Fruit fly (Drosophila melanogaster) whole organism, larva: ENCODE measurements around the gene Best2.

Experiments used
- noc ChIP-seq: fragments of 200-800 bp; sonication (Bioruptor generic); optimal IDR thresholded peaks from 3 replicates; lab custom pipeline; 2019; ENCODE audit warnings: missing biosample characterization, mild to moderate bottlenecking, missing genetic modification characterization, moderate library complexity

Gene Best2

DNA sequence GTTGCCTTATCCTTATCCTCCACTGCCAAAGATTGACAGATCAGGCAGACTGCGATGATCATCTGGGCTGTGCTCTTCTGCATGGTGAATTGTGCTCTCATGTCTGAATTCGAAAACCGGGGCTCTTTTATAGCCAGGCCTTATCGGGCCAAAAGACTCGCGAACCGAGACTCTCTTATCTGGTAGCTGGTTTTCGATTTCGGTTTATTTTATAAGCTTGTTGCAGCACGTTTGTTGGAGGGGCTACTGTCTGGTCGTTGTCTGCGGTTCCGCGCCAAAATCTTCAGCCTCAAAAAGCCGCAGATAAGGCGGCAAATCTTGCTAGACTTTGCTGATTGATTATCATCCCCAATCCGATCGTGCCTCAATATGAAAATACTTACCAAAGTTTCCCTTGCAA lies 2.2 kb upstream of the Best2 start, which contains the start of gene CG10163:
TSS of gene CG10163 (minus strand) at position 101 of the 400 bp plus-strand sequence.
- no peak for TF ChIP-seq noc (tag; lab: Kevin White, UChicago)

DNA sequence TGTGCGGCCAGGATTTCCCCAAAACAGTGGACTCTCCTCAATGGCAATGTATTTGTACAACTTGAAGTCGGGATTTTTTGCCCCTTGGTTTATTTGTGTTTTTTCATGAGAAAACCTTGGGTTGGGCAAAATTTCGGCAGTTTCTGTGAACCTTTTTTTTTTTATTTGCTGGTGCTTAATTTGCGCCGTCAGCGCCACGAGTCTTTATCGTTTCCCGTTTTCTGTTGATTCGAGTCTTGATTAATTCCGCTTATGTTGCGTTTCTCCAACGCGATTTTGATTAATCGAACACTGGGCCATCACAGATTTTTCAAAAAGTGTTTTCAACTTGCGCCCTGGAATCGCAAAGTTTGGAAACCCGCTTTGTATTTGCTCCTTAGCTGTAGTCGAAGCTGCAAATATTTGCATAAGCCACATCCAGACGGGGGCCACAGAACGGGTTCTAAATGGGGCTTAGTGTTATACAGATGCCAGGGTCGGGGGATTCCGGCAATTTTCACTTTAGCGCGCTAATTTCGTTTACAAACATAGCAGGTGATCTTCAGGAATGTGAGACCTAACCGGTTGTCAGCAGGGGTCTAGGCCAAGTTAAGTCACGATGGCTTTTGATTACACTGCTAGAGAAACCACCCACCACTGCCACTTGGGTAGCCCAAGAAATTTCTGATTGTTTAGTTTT lies 1.9 kb downstream of the Best2 start:
- TF ChIP-seq noc (tag; lab: Kevin White, UChicago), result no peak

DNA sequence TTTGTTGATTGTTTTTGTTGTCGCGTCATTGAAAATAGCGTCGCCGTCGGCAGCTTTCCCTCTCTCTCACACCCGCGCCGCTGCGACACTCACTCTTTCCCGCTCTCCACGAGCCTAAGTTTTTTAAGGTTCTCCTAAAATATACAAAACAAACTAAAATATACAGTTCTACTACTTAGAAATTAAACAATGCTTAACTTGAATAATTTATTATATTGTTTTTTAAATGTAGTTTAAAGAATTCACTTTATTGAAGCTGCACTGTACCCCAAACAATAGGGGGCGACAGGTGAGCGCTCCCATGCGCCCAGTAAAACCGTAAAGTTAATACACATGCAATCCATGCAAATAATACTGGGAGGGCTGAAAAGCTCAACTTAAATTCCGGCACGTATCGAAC lies 2.7 kb downstream of the Best2 start:
- TF ChIP-seq noc (tag; lab: Kevin White, UChicago), result no peak

DNA sequence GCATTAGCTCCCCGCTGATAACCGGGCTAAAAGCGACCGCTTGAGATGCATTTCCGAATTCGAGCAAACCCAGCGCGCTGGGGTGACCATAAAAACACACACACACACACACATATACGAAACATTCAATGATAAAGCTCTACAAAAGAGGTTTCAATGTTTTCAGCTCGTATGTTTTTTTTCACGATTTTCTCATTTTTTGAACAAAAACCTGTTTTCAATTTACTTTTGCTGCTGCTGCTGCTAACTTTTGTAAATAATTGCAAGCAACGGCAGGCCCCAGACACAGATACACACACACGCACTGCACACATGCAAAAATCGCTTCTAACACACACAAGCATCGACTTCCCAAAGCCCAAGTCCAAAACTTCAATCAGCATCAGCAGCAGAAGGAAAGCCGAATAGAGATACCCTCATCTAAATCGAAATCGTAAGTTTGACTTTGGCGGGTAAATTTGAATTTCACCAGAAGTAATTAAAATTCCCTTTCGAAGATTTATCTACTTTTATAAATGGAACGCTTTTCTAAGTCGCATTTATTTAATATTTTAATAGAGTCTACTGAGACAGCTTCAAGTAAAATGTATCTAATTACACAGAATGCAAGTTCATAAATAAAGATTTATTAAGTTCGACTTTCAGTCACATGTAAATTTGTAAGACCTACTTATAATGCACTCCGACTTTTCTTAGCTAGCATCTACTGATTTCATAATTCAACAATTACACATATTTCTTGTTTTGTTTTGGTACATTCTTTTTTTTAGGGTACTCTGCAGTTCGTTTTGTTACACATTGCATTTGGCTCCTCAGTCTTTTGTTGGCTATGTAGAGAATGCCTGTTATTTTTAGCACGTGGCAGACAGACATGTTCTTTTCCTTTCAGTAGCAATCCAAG lies 7.0 kb downstream of the Best2 start:
- TF ChIP-seq noc (tag; lab: Kevin White, UChicago), result no peak

DNA sequence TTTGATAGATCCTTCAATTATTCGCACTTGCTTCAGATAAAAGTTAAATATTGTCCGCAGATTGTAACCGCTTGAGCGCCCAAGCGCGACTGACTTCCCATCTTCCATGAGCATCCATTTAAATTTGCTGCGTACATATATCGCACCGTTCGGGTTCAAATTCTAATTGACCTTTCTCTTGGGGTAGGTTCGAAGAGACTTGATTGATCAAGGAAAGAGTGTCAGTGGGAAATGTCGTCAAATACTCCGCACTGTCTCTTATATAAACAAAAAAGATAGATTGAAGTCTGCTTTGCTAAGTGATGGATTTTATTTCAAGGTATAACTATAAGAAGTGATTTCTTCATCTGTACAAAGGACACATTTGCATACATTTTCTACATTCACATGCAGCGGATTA lies 10.8 kb downstream of the Best2 start, which contains the start of gene Mdr65:
TSS of gene Mdr65 (minus strand) at position 101 of the 400 bp plus-strand sequence.
- no peak for TF ChIP-seq noc (tag; lab: Kevin White, UChicago)

DNA sequence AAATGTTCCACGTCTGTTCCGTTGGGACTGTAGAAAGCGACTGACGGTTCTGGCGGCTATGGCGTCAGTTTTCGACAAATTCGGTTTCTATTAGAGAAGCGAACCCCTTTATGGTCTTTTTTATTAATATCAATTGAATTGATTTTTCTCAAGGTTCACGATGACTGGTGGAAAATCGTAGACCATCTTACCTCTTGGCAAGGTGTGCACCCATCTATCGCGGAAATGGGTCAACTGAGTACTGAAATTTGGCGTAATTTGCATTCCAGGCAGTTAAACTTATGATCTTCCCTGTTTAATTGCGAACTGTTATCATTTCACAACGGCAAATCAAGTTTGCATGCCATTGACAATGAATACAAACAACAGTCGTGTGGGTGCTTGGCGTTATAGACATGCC lies 16.5 kb downstream of the Best2 start, which contains the start of gene CG10226:
TSS of gene CG10226 (minus strand) at position 101 of the 400 bp plus-strand sequence.
- no peak for TF ChIP-seq noc (tag; lab: Kevin White, UChicago)

DNA sequence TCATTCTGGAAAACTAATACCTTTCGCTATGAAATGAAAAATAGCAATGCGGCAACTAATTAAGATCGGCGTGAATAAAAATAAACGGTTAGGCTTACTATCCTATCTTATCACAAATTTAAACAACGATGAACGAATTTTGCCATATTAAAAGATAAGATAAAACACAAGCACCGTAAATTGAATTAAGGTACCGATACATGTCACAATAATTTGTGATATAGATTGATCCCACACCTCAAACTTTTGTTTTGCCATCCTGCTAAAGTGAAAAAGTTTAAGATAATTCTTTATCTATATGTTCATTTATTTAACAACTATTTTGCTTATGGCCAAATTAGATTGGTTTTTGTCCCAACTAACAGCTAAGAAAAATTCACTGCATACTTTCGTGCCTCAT lies 22.4 kb downstream of the Best2 start, which contains the start of gene CG42714:
TSS of gene CG42714 (minus strand) at position 22 of the 400 bp plus-strand sequence.
- TF ChIP-seq noc (tag; lab: Kevin White, UChicago), result no peak

DNA sequence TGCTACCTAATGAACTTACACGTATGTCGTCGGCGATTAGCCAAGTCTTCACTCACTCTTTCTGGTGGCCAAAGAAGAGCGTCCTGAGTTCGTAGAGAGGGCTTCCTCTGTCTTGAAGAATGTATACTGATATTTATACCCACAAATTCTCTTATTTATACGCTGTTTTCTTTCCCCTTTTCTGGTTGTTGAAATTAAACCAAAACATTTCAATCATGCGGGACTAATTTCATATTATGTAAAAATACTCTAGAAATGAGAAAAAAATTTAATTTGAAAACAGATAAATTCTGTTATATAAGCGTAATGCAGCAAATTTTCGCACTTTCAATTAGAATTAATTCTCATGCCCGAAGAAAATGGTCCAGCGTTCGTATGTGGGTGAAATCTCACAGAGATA lies 23.2 kb downstream of the Best2 start, which contains the start of gene BG642312:
TSS of gene BG642312 (minus strand) at position 101 of the 400 bp plus-strand sequence.
- TF ChIP-seq noc (tag; lab: Kevin White, UChicago), result no peak

DNA sequence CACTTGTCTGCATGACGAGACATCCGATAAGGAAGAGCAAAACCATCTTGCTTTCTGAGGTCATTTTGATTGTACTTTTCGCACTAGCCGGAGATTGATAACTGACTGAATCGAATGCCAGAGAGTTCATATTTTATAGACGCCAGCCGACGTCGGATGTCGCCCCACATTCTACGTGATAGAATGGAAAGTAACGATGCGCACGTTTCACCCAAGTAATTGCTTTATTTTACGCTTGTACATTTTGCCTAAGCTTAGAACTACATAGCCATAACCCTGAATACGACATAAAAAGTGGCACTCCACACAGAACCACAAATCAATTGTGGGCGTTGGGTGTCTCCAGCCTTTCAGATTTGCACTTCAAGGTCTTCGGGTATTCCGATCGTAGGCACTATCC lies 24.2 kb downstream of the Best2 start, which contains the start of gene CG13299:
TSS of gene CG13299 (minus strand) at position 101 of the 400 bp plus-strand sequence.
- TF ChIP-seq noc (tag; lab: Kevin White, UChicago), result no peak

DNA sequence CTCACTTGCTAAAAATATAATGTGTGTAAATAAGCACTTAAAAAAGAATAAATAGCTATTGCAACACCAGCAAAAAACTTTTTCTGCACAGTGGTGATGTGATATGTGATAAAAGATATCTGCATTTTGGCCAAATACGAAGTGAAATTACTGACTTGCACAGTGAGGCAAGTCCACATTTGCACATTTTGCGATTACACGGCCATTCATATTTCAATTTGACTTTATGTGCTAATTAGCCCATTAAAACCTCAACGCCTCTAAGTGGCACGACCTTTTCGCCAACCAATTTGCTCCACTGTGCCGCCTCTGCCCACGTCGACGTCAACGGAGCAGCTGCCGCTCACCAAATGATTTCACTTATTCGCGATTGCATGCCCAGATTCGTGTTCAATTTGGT lies 36.3 kb downstream of the Best2 start, which contains the start of gene CG33946:
TSS of gene CG33946 (plus strand) at position 392 of the 400 bp plus-strand sequence.
- TF ChIP-seq noc (tag; lab: Kevin White, UChicago), result no peak

DNA sequence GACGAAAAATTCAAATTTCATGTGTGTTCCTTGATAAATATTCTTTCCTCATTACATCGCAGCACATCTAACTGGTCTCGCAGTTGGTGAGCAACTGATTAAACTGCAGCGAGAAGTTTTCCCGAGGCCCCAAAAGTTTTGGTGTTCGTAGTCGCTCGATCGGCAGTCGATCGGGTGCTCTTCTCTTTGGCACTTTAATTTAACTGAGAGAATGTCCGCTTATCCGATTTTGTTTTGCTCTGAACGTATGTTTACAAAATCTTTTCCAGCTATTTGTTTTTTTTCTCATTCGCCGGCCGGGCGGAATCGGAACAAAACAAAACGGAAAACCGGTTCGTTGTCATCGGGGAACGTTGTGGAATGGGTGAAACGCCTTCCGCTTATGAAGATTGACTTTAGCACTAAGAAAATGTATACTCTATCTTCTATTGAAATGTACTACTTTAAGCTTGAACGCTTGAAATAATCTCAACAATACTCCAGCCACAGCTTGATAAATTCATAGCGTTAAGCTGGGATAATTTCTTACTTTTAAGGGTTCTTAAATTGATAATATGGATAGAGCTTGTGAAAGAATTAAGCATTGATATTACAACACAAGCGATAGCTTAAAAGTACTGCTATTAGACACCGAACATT lies 37.8 kb downstream of the Best2 start:
- no peak for TF ChIP-seq noc (tag; lab: Kevin White, UChicago)

DNA sequence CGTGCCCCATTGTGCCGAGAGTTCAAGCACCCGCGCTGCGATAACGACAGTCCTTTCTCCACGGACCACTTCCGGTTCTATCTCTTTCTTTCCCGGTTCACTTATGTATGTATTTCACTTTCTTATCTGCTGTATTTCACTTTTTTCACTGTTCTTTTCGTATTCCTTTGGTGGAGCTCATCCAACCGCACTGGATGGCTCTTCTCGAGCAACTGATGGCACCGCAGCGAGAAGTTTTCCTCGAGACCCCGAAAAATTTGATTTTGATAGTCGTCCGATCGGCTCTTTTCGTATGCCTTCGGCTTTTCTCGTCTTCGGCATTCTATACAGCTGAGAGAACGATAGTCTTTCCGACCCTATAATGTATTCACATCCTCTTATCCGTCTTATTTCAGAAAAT lies 38.7 kb downstream of the Best2 start, which contains the start of gene LanA:
TSS of gene LanA (minus strand) at position 217 of the 400 bp plus-strand sequence.
- no peak for TF ChIP-seq noc (tag; lab: Kevin White, UChicago)

DNA sequence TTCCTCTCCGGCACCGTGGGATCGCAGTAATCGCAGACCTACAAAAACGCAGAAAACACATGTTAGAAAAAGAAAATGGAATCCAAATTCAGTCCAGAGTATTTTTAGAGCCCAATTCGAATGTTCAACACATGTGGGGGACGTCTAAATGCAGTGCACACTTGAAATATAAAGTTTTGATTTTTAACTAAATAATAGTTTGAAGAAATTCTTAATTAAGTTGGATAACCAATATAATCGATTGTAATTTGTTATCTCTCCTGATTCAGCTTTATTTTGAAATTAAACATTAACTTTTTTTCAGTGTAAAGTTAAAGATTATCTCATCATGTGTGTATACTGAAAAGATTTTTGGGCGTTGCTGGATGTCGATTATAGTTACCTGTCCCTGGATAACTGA lies 39.3 kb downstream of the Best2 start:
- no peak for TF ChIP-seq noc (tag; lab: Kevin White, UChicago)

DNA sequence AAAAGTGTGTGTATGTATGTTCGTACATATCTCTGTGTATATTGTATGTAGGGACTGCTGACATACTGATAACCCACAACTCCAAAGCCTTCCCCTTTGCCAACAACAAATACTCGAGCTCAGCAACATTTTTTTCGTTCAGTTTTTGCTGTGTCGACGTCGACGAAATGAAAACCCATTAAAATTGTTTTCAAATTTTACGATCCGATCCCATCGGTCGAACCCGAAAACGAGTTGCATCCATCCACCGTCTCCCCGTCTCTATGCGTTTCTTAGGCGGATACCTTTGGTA lies 39.7 kb downstream of the Best2 start:
- no peak for TF ChIP-seq noc (tag; lab: Kevin White, UChicago)

DNA sequence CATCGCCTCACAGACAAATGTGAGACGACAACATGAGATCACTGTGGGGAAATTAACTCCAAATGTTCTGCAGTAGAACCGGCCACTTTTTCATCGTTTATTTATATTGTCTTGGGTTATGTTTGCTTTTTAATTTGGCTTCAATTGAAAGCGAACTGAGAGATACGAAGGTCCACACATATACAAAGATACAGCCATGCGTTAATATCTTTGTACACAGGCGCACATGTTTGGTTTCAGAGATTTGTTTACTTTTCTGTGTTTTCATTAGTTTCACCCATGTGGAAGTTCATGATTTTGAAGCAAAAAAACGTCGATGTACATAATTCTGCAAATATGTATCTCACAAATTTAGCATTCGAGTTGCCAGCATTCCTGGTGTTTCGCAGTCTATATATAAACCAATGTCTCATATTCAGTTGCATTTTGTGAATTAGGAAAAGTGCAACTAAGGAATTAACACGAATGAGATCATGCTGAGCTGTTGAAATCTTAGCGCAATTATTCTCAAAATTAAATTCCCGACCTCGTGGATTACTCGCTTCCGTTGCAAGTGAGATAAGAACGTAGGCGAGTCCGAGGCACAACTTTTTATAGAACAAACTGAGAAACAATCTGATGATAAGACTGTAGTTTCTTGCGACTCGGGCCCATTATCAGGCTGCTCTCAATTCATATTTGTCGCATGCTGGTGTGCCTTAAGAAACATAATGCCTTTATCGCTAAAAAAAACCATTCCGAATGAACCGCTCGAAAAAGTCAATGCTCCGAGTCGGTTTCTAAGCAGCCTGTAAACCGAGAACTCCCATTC lies 40.3 kb downstream of the Best2 start:
- no peak for TF ChIP-seq noc (tag; lab: Kevin White, UChicago)
